Fruit fly (Drosophila melanogaster): ENCODE measurements around the gene CG3224.

CG3224 gene

DNA sequence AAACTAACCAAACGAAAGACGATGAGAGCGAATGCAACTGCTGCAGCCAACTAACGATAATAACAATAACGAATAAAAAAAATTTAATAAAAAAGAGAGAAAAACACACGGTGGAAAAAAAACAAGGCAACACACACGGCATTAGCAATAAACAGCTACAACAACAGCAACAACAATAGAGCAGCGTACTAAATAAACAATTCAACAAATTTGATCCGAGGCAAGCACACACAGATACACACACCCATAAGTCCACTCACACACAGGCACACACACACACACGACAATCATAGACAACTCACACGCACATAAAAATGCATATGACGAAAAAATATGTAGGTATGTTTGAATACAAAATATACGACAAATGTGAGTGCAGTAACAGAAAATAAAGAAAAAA, 41.3 kb upstream of the CG3224 start:
- TF ChIP-seq insv (optimal IDR thresholded peaks at IDR 0.05), result no peak
- TF ChIP-seq Sin3A (optimal IDR thresholded peaks at IDR 0.05), result no peak
- TF ChIP-seq Myc (optimal IDR thresholded peaks at IDR 0.05), result no peak
- TF ChIP-seq ttk (optimal IDR thresholded peaks at IDR 0.05), result no peak
- TF ChIP-seq h (optimal IDR thresholded peaks at IDR 0.05), result no peak
- no peak for TF ChIP-seq psq (optimal IDR thresholded peaks at IDR 0.05)

DNA sequence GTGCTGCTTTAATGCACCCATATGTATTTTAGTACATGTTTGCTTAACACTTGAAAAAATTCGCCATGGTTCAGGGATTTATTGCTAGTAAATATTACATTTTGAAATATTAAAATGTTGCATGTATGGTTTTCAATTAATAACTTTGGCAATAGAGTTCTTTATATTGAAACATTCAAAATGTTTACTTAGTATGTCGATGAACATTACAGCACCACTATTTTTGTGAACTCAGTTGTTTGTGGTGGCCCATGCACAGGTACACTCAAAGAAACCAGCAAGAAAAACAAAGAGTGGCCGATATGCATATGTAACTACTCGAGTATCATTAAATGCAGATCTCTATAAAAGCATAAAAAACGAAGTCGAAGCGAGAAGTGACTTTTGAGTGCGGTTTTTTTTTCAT, 40.8 kb upstream of the CG3224 start:
- no peak for TF ChIP-seq h (optimal IDR thresholded peaks at IDR 0.05)

DNA sequence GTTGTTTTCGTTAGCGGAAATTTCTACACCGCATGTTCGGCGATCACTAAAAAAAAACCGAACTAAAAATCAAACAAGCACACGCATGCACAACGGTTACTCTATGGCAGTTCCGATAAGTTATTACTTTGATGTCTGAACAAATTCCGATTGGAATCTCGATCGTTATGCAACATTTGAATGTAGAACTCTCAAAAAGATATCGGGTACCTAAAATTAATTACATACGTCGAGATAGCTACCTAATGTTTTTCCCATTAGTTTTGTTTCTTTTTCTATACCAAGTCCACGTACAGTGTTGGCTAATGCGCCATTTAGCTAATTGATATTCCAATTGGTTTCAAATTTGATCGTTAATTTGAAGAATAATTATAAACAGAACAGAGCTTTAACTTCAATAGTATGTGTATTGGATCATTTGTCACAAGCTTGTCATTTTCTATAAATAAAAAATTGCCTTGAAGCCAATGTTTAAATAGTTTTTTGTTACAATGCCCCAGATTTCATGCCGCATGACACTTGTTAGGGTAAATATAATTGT, 39.8 kb upstream of the CG3224 start:
- TF ChIP-seq psq (optimal IDR thresholded peaks at IDR 0.05) (no peak), insv (optimal IDR thresholded peaks at IDR 0.05) (no peak)

DNA sequence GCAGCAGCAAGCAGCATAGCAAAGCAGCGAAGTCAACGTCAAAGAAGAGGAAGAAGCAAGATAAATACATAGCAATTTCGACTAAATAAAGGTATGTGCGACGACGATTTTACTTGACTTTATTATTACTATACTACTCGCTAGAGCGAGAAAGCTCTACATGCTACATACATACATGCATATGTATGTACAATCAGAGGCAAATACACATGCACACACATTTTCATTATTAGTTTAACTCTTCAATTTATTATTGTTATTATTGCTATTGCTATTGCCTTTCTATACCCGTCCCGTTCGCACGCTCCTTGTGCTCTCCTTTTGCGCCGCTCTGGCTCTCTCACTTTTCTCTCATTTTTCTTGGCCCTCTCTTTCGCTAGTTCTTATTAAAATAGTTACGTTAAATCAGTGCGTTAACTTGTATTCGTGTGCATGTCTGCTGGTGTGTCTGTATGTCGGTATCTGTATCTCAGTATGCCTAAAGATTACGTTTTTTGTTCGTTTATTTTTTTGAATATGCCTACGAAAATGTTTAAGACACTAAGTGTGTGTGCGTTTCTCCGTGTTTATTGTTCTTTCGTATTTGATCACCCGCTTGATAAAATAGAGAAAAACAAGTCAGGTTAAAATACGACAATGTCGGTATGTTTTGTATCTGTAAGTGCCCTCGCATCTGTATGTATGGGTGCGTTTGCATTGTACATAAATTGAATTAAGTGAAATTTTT, 39.2 kb upstream of the CG3224 start:
- TF ChIP-seq psq (optimal IDR thresholded peaks at IDR 0.05), result no peak
- no peak for TF ChIP-seq Sin3A (optimal IDR thresholded peaks at IDR 0.05)
- no peak for TF ChIP-seq h (optimal IDR thresholded peaks at IDR 0.05)
- no peak for TF ChIP-seq ttk (optimal IDR thresholded peaks at IDR 0.05)

DNA sequence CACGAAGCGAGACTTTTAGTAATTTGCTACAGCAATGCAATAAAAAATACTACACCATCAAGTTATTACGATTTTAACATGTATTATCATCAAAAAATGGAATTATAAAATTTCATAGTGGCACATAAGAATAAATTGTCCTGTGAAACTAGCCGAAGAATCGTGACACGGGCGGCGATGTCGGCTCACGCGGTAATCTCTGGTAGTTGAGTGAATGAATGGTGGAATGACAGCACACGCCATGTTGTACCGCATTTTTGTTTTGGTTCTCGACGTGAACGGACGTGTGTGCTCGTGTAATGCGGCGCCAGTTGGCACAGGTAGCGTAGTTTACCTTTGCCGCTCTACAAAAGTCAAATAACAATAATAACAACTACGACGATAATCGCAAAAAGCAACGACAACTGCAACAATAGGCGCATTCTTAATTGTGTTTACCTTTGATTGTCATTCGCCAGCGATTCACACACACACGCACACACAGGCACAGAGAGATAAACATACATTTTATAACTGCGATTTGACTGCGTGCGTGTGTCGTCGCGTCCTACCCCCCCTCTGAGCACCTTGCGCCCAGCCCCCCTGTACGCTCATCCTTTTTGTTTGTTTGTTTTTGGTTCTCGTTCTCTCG, 38.1 kb upstream of the CG3224 start, which contains the start of gene CG14441:
Gene CG14441, plus strand, starts transcription at position 254 of the 631 bp plus-strand sequence.
- TF ChIP-seq insv (optimal IDR thresholded peaks at IDR 0.05) (no peak), Sin3A (optimal IDR thresholded peaks at IDR 0.05) (no peak), Myc (optimal IDR thresholded peaks at IDR 0.05) (no peak), h (optimal IDR thresholded peaks at IDR 0.05) (no peak), psq (optimal IDR thresholded peaks at IDR 0.05) (no peak), ttk (optimal IDR thresholded peaks at IDR 0.05) (no peak)

DNA sequence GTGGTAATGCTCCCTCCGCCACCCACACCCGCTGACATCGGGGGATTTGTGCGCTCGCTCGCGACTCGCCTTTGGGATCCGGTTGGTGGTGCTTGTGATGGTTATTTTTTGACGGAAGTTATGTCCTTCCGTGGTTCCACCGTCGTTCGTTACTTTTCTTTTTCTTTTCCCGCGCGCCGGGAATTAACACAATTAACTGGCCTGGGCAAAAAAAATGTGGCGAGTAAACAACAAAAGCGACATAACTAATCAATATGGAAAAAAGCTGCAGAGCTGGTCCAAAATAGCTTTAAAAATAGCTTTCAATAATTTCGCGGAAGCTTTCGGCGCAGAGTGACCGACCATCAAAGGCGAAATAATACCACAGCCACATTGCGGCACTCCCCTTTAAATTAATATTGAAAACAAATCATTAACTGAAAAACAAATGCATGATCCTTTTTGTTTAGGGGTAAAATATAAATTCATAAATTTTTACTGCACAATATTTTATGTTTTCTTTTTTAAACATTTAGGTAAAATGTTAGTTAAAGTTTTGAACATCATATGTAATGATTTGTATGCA, 37.1 kb upstream of the CG3224 start, which contains the start of gene CG14440:
Gene CG14440, minus strand, starts transcription at position 320 of the 565 bp plus-strand sequence.
- TF ChIP-seq ttk (optimal IDR thresholded peaks at IDR 0.05) (no peak), Sin3A (optimal IDR thresholded peaks at IDR 0.05) (no peak), insv (optimal IDR thresholded peaks at IDR 0.05) (no peak), h (optimal IDR thresholded peaks at IDR 0.05) (no peak), Myc (optimal IDR thresholded peaks at IDR 0.05) (no peak), psq (optimal IDR thresholded peaks at IDR 0.05) (no peak)

DNA sequence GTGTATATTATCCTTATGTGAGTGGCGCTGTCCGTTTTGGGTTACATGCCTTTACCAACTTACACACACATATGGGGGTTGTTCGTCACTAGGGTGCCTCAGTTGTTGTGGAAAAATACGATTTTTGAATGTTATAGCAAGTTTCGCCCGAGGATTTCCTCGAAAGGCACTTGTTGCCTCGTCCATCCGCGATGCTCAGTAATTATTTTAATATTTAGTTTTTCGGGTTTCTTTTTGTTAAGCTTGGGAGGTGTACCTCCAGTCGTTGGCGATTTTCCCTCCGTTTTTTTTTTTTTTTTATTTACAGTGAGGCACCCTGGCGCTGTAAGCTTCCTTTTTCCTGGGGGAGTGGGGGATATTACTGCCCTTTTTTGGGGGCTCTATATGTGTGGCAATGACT, 35.2 kb upstream of the CG3224 start:
- TF ChIP-seq Sin3A (optimal IDR thresholded peaks at IDR 0.05) (no peak), psq (optimal IDR thresholded peaks at IDR 0.05) (no peak), ttk (optimal IDR thresholded peaks at IDR 0.05) (no peak), insv (optimal IDR thresholded peaks at IDR 0.05) (no peak), h (optimal IDR thresholded peaks at IDR 0.05) (no peak), Myc (optimal IDR thresholded peaks at IDR 0.05) (no peak)

DNA sequence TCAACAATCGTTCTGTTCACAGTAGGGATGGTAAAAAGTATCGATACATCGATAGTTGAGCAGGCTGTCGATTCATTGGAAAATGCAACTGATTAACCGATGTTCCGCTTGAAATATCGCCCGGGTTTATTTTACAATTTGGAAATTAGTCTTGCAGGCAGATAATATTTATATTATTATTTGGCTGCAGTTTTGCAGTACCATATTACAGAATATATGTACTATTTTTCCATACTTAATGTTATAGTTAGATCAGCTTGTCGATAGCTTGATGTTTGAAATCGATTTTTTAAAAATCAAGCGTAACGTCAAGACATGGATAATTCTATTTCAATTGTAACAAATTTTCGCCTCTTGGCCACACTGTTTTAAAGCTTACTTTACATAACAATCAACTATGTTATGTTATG, 33.7 kb upstream of the CG3224 start, which contains the start of gene CG14442:
Gene CG14442, minus strand, starts transcription at position 29 of the 410 bp plus-strand sequence.
- TF ChIP-seq h (optimal IDR thresholded peaks at IDR 0.05), result no peak

DNA sequence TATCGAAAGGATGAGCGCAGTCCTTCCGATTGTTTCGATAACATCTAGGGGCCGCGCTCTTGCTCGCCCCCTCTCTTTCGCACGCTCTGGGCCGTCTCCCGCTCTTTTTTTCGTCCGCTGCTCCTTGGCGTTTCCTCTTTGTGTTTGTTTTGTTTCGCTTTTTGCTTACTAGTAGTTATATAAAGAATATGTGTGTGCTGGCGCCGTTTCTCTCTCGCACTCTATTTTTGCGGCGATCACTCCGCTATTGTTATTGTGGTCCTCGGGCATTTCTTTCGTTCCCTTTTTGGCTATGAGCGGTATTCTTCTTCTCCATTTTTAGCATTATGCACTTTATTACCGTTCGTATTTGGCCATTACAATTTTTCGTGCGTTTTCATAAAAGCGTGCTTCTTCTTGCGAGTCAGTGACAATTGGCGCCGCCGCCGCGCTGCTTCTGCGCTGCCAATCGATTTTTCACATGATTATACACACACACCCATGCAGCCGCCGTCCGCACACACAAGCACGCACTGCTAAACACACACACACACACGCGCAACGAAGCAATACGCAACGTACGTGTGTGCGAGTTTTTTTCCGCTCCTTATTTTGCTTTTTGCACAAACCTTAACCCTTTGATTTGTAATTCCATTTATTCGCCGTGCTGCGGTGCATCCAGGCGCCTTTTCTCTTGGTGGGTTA, 33.0 kb upstream of the CG3224 start:
- no peak for TF ChIP-seq insv (optimal IDR thresholded peaks at IDR 0.05)
- TF ChIP-seq Sin3A (optimal IDR thresholded peaks at IDR 0.05), result no peak
- TF ChIP-seq Myc (optimal IDR thresholded peaks at IDR 0.05), result no peak
- no peak for TF ChIP-seq psq (optimal IDR thresholded peaks at IDR 0.05)
- TF ChIP-seq ttk (optimal IDR thresholded peaks at IDR 0.05), result no peak
- no peak for TF ChIP-seq h (optimal IDR thresholded peaks at IDR 0.05)

DNA sequence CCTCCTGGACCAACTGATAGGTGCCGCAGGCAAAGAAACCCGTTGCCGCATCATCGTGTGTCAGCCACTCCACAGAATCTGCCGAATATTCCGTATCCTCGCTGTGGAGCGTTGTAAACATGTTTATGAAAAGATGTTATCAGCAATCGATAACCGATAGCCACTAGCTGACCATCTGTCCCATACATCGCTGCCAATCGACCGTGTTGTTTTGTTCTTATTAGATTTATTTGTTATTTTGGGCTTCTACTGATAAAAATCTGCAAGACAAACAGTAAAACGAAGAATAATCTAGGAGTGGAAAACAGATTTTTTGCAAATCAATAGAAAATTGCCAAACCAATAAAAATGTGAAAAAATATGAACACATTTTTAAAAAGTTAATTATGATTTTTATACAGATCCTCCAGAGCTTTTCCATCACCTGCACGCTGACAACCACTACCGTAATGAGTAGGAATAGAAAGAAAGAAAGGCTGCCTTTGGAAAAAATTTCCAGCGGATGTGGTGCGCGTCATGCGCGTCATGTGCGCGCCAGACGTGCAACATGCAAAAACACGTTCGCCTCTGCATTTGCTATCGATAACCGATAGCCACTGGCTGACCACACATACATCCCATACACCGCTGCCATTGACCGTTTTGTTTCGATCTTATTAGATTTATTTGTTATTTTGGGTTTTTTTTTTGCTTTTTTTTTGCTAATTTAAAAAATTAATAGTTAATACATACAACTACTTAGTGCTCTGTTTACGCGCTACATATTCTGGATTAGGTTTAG, 27.5 kb upstream of the CG3224 start, which contains the start of gene CG3184:
Gene CG3184, minus strand, starts transcription at position 155 of the 781 bp plus-strand sequence.
- TF ChIP-seq Sin3A (optimal IDR thresholded peaks at IDR 0.05) (no peak), psq (optimal IDR thresholded peaks at IDR 0.05) (no peak), h (optimal IDR thresholded peaks at IDR 0.05) (no peak), ttk (optimal IDR thresholded peaks at IDR 0.05) (no peak), insv (optimal IDR thresholded peaks at IDR 0.05) (no peak), Myc (optimal IDR thresholded peaks at IDR 0.05) (no peak)

DNA sequence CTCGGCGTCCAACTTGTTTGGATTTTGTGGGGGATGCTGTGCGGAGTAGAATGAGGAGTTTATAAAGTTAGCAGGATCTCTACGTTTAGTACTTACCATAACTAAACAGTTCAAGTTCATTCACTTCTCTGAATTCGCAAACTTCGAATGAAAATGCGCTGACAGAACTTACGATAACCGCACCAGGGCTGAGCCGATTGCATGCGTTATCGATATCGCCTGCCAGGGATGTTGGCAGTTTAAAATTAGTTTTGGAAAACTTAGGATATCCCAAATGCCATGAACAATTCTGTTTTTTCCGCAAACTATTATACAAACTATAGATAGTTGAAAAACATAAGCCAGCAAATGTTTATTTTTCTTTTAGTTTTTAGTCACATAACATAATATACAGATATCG, 26.0 kb upstream of the CG3224 start, which contains the start of gene CG44303:
Gene CG44303, minus strand, starts transcription at position 154 of the 400 bp plus-strand sequence.
- TF ChIP-seq h (optimal IDR thresholded peaks at IDR 0.05) (no peak), ttk (optimal IDR thresholded peaks at IDR 0.05) (no peak), Sin3A (optimal IDR thresholded peaks at IDR 0.05) (no peak)
